Worm (Caenorhabditis elegans) whole organism, young adult: Measurements from ENCODE around the gene nfya-1.

Experiments used
- B0035.1 ChIP-seq: sonication (generic microtip); optimal IDR thresholded peaks from 2 replicates; lab custom pipeline; 2016; ENCODE audit warnings: missing genetic modification characterization, mild to moderate bottlenecking, missing compliant biosample characterization, missing genotype, missing genetic modification reagents
- B0336.3 ChIP-seq: fragments of 200-800 bp; sonication (Bioruptor generic); IDR thresholded peaks from 2 replicates; pipeline ENCODE4 v1.3.6; 2022; ENCODE audit warnings: missing genetic modification characterization, missing compliant biosample characterization
- F52B5.7 ChIP-seq: sonication (generic microtip); optimal IDR thresholded peaks from 2 replicates; lab custom pipeline; 2016; ENCODE audit warnings: mild to moderate bottlenecking, missing genetic modification characterization, missing compliant biosample characterization
- F57A8.1 ChIP-seq: fragments of 200-800 bp; sonication (Bioruptor generic); optimal IDR thresholded peaks from 2 replicates; lab custom pipeline; 2018; ENCODE audit warnings: mild to moderate bottlenecking, missing genetic modification characterization, moderate library complexity, missing compliant biosample characterization
- T07F8.4 ChIP-seq: sonication (generic microtip); optimal IDR thresholded peaks from 2 replicates; lab custom pipeline; 2016; ENCODE audit warnings: mild to moderate bottlenecking, missing genetic modification characterization, moderate library complexity, missing compliant biosample characterization
- Y53F4B.3 ChIP-seq: fragments of 200-800 bp; sonication (Bioruptor generic); IDR thresholded peaks from 2 replicates; pipeline ENCODE4 v1.3.6; 2022; ENCODE audit warnings: missing genetic modification reagents, missing genetic modification characterization, missing compliant biosample characterization
- Y53G8AR.9 ChIP-seq: fragments of 200-800 bp; sonication (Bioruptor generic); conservative IDR thresholded peaks from 2 replicates; pipeline ENCODE4 v1.3.6; 2022; ENCODE audit warnings: missing genetic modification reagents, missing genetic modification characterization, missing compliant biosample characterization
- Y56A3A.18 ChIP-seq: fragments of 200-800 bp; sonication (Bioruptor generic); IDR thresholded peaks from 2 replicates; pipeline ENCODE4 v1.3.6; 2022; ENCODE audit warnings: missing genetic modification reagents, missing genetic modification characterization, missing compliant biosample characterization
- Y79H2A.3 ChIP-seq: fragments of 200-800 bp; sonication (Bioruptor generic); conservative IDR thresholded peaks from 2 replicates; pipeline ENCODE4 v1.3.6; 2022; ENCODE audit warnings: missing genetic modification reagents, missing genetic modification characterization, missing compliant biosample characterization
- Y95B8A.8 ChIP-seq: fragments of 200-800 bp; sonication (Bioruptor generic); IDR thresholded peaks from 2 replicates; pipeline ENCODE4 v1.3.6; 2022; ENCODE audit warnings: missing genetic modification reagents, missing genetic modification characterization, missing compliant biosample characterization
- ama-1 ChIP-seq, 3 experiments: fragments of 150-350 bp in 1 of 3; sonication (generic microtip) in 2 of 3; optimal IDR thresholded peaks; 2 replicates each; lab custom pipeline; 2014 to 2018; ENCODE audit warnings: missing biosample characterization in 2 of 3, missing genetic modification characterization in 2 of 3, missing genetic modification reagents in 2 of 3
- aptf-3 ChIP-seq: fragments of 200-800 bp; sonication (Bioruptor generic); IDR thresholded peaks from 2 replicates; pipeline ENCODE4 v1.3.6; 2022; ENCODE audit warnings: missing genetic modification characterization, missing compliant biosample characterization
- atf-7 ChIP-seq: sonication (generic microtip); optimal IDR thresholded peaks from 2 replicates; lab custom pipeline; 2017; ENCODE audit warnings: mild to moderate bottlenecking, missing genetic modification characterization, missing compliant biosample characterization
- attf-3 ChIP-seq: fragments of 200-800 bp; sonication (Bioruptor generic); conservative IDR thresholded peaks from 2 replicates; pipeline ENCODE4 v1.3.6; 2022; ENCODE audit warnings: missing genetic modification reagents, missing genetic modification characterization, missing compliant biosample characterization
- cebp-1 ChIP-seq, 2 experiments: fragments of 200-800 bp in 1 of 2; sonication (Bioruptor generic) in 1 of 2; sonication (generic microtip) in 1 of 2; IDR thresholded peaks in 1 of 2; optimal IDR thresholded peaks in 1 of 2; 2 replicates each; pipeline versions ENCODE4 v1.3.6 to Lab custom; 2017 to 2022; ENCODE audit warnings: missing compliant biosample characterization in 2 of 2, missing genetic modification characterization in 2 of 2, mild to moderate bottlenecking in 1 of 2, missing genetic modification reagents in 1 of 2, moderate library complexity in 1 of 2
- ceh-91 ChIP-seq: fragments of 200-800 bp; sonication (Bioruptor generic); IDR thresholded peaks from 2 replicates; pipeline ENCODE4 v1.3.6; 2022; ENCODE audit warnings: missing genetic modification reagents, missing genetic modification characterization, missing compliant biosample characterization
- chd-7 ChIP-seq: sonication (generic microtip); optimal IDR thresholded peaks from 2 replicates; lab custom pipeline; 2016; ENCODE audit warnings: mild to moderate bottlenecking, missing genetic modification characterization, moderate library complexity, missing compliant biosample characterization
- dpl-1 ChIP-seq: fragments of 150-350 bp; optimal IDR thresholded peaks from 2 replicates; lab custom pipeline; 2014; ENCODE audit warnings: missing biosample characterization, missing genetic modification reagents, missing genetic modification characterization
- efl-1 ChIP-seq: fragments of 150-350 bp; optimal IDR thresholded peaks from 2 replicates; lab custom pipeline; 2014; ENCODE audit warnings: missing biosample characterization, missing genetic modification reagents, missing genetic modification characterization
- fkh-3 ChIP-seq: sonication (generic microtip); optimal IDR thresholded peaks from 2 replicates; lab custom pipeline; 2016; ENCODE audit warnings: mild to moderate bottlenecking, missing genetic modification characterization, missing compliant biosample characterization
- him-1 ChIP-seq: sonication (generic microtip); optimal IDR thresholded peaks from 2 replicates; lab custom pipeline; 2016; ENCODE audit warnings: missing genotype, missing genetic modification reagents, missing genetic modification characterization, missing compliant biosample characterization
- let-607 ChIP-seq, 2 experiments: fragments of 200-800 bp in 1 of 2; sonication (Bioruptor generic) in 1 of 2; sonication (generic microtip) in 1 of 2; optimal IDR thresholded peaks; 2 replicates each; lab custom pipeline; 2016 to 2018; ENCODE audit warnings: mild to moderate bottlenecking in 2 of 2, missing compliant biosample characterization in 2 of 2, missing genetic modification characterization in 2 of 2, moderate library complexity in 2 of 2, missing genotype in 1 of 2
- lin-54 ChIP-seq: fragments of 200-800 bp; sonication (Bioruptor generic); optimal IDR thresholded peaks from 2 replicates; lab custom pipeline; 2018; ENCODE audit warnings: mild to moderate bottlenecking, missing genetic modification characterization, missing compliant biosample characterization
- lir-1 ChIP-seq: fragments of 200-800 bp; sonication (Bioruptor generic); conservative IDR thresholded peaks from 2 replicates; pipeline ENCODE4 v1.3.6; 2022; ENCODE audit warnings: missing genetic modification reagents, missing genetic modification characterization, missing compliant biosample characterization
- lsl-1 ChIP-seq: fragments of 200-800 bp; sonication (Bioruptor generic); optimal IDR thresholded peaks from 2 replicates; lab custom pipeline; 2018; ENCODE audit warnings: mild to moderate bottlenecking, missing genetic modification characterization, moderate library complexity, missing compliant biosample characterization
- madf-10 ChIP-seq: sonication (generic microtip); optimal IDR thresholded peaks from 2 replicates; lab custom pipeline; 2016; ENCODE audit warnings: mild to moderate bottlenecking, missing genetic modification characterization, missing compliant biosample characterization
- madf-8 ChIP-seq: fragments of 200-800 bp; sonication (Bioruptor generic); conservative IDR thresholded peaks from 2 replicates; pipeline ENCODE4 v1.3.6; 2022; ENCODE audit warnings: missing genetic modification reagents, missing genetic modification characterization, missing compliant biosample characterization
- mcd-1 ChIP-seq: fragments of 200-800 bp; sonication (Bioruptor generic); IDR thresholded peaks from 2 replicates; pipeline ENCODE4 v1.3.6; 2022; ENCODE audit warnings: missing genetic modification reagents, missing genetic modification characterization, missing compliant biosample characterization
- mxl-1 ChIP-seq: sonication (generic microtip); optimal IDR thresholded peaks from 2 replicates; lab custom pipeline; 2016; ENCODE audit warnings: missing genetic modification characterization, missing compliant biosample characterization
- nfya-1 ChIP-seq: sonication (generic microtip); optimal IDR thresholded peaks from 2 replicates; lab custom pipeline; 2017; ENCODE audit warnings: antibody characterized with exemption, missing compliant biosample characterization, missing genetic modification characterization, borderline replicate concordance; ENCODE audit not compliant: insufficient read depth
- nfya-2 ChIP-seq: fragments of 200-800 bp; sonication (Bioruptor generic); IDR thresholded peaks from 2 replicates; pipeline ENCODE4 v1.3.6; 2022; ENCODE audit warnings: missing genetic modification reagents, missing genetic modification characterization, missing compliant biosample characterization
- nhr-80 ChIP-seq: sonication (generic microtip); optimal IDR thresholded peaks from 2 replicates; lab custom pipeline; 2016; ENCODE audit warnings: missing genetic modification characterization, missing compliant biosample characterization
- repo-1 ChIP-seq: sonication (generic microtip); optimal IDR thresholded peaks from 2 replicates; lab custom pipeline; 2017; ENCODE audit warnings: mild to moderate bottlenecking, missing genetic modification characterization, missing compliant biosample characterization
- sdz-38 ChIP-seq: sonication (generic microtip); optimal IDR thresholded peaks from 2 replicates; lab custom pipeline; 2016; ENCODE audit warnings: missing genotype, missing genetic modification characterization, missing compliant biosample characterization
- snpc-1.1 ChIP-seq: sonication (generic microtip); optimal IDR thresholded peaks from 2 replicates; lab custom pipeline; 2017; ENCODE audit warnings: missing genetic modification characterization, mild to moderate bottlenecking, missing compliant biosample characterization, antibody characterized with exemption, moderate library complexity, missing genotype, missing genetic modification reagents; ENCODE audit not compliant: insufficient read depth
- snpc-1.3 ChIP-seq: sonication (generic microtip); optimal IDR thresholded peaks from 2 replicates; lab custom pipeline; 2017; ENCODE audit warnings: missing genetic modification characterization, mild to moderate bottlenecking, missing compliant biosample characterization, antibody characterized with exemption, moderate library complexity, missing genotype, missing genetic modification reagents; ENCODE audit not compliant: insufficient read depth
- snpc-3.4 ChIP-seq: sonication (generic microtip); optimal IDR thresholded peaks from 2 replicates; lab custom pipeline; 2017; ENCODE audit warnings: missing genetic modification characterization, mild to moderate bottlenecking, missing compliant biosample characterization, antibody characterized with exemption, moderate library complexity, missing genotype, missing genetic modification reagents
- snpc-4 ChIP-seq, 5 experiments: fragments of 150-350 bp in 1 of 5; sonication (generic microtip) in 4 of 5; optimal IDR thresholded peaks; 2 replicates each; lab custom pipeline; 2014 to 2018; ENCODE audit warnings: missing genetic modification characterization in 5 of 5, missing biosample characterization in 3 of 5, antibody characterized with exemption in 2 of 5, mild to moderate bottlenecking in 2 of 5, missing compliant biosample characterization in 2 of 5, missing genotype in 2 of 5, moderate library complexity in 2 of 5, missing genetic modification reagents in 1 of 5
- sptf-2 ChIP-seq: fragments of 200-800 bp; sonication (Bioruptor generic); optimal IDR thresholded peaks from 2 replicates; lab custom pipeline; 2018; ENCODE audit warnings: mild to moderate bottlenecking, missing genetic modification characterization, missing compliant biosample characterization
- tbp1 ChIP-seq: fragments of 200-800 bp; sonication (Bioruptor generic); optimal IDR thresholded peaks from 2 replicates; lab custom pipeline; 2018; ENCODE audit warnings: mild to moderate bottlenecking, missing genetic modification characterization, missing compliant biosample characterization
- tbx-9 ChIP-seq: sonication (generic microtip); optimal IDR thresholded peaks from 2 replicates; lab custom pipeline; 2016; ENCODE audit warnings: borderline replicate concordance, missing genetic modification characterization, inconsistent platforms, missing compliant biosample characterization
- xnd-1 ChIP-seq: sonication (generic microtip); optimal IDR thresholded peaks from 2 replicates; lab custom pipeline; 2016; ENCODE audit warnings: missing genotype, missing genetic modification reagents, missing genetic modification characterization, missing compliant biosample characterization
- zim-3 ChIP-seq: sonication (generic microtip); optimal IDR thresholded peaks from 2 replicates; lab custom pipeline; 2017; ENCODE audit warnings: mild to moderate bottlenecking, missing genetic modification characterization, moderate library complexity, missing compliant biosample characterization
- ztf-18 ChIP-seq: sonication (generic microtip); optimal IDR thresholded peaks from 2 replicates; lab custom pipeline; 2016; ENCODE audit warnings: missing genotype, mild to moderate bottlenecking, missing genetic modification characterization, missing compliant biosample characterization
- ztf-25 ChIP-seq: fragments of 200-800 bp; sonication (Bioruptor generic); IDR thresholded peaks from 2 replicates; pipeline ENCODE4 v1.3.6; 2022; ENCODE audit warnings: missing genetic modification reagents, missing genetic modification characterization, missing compliant biosample characterization

nfya-1 gene

DNA sequence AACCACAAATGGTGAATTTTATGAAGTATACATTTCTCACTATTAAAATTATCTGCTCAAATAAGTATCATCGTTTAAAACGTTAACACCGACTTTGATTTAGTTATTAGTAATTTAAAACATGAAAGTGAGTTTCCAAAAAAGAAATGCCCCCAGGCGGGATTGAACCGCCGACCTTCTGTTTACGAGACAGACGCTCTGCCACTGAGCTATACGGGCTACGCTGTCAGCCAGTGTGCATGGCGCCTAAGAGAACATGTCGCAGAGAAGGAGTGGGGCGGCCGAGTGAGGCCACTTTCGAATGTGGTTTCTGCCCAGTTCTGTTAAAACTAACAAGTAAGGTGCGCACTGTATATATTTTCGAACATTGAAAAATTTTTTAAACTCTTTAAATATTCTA, 11.7 kb downstream of the nfya-1 start (continued):
- peak; percentile 4 for TF ChIP-seq lsl-1 (GFP tag; lab: Kevin White, UChicago)
- peak; percentile 84; the same call in 1 of the 2 replicates for TF ChIP-seq ztf-25 (GFP tag; lab: Robert Waterston, UW)
- TF ChIP-seq Y95B8A.8 = no peak
- TF ChIP-seq ztf-18 (tag; lab: Kevin White, UChicago) = peak; percentile 52
- 0 out of 2 replicates have a peak, but pooled peaks have one; percentile 16 for TF ChIP-seq attf-3 (GFP tag; lab: Robert Waterston, UW)
- peak; percentile 3 for TF ChIP-seq nhr-80 (tag; lab: Kevin White, UChicago)
- no peak for TF ChIP-seq xnd-1
- TF ChIP-seq mcd-1 (GFP tag; lab: Robert Waterston, UW) = peak; percentile 70
- no peak for TF ChIP-seq ama-1 (optimal IDR thresholded peaks at IDR 0.05; lab: Kevin White, UChicago)
- TF ChIP-seq ama-1 (GFP tag; optimal IDR thresholded peaks at IDR 0.05; lab: Kevin White, UChicago) = peak in 1 of 2 experiments; percentile 25
- no peak for TF ChIP-seq B0035.1
- TF ChIP-seq F52B5.7 (tag; lab: Kevin White, UChicago) = peak; percentile 66
- TF ChIP-seq F57A8.1 = no peak
- no peak for TF ChIP-seq Y53F4B.3 (GFP tag; lab: Robert Waterston, UW)
- TF ChIP-seq snpc-4 (GFP tag; optimal IDR thresholded peaks at IDR 0.05; lab: Kevin White, UChicago) = peak; percentile 33
- peak in 3 of 4 experiments; percentile 20 to 75 (median 61) for TF ChIP-seq snpc-4 (tag; optimal IDR thresholded peaks at IDR 0.05; lab: Kevin White, UChicago)
- no peak for TF ChIP-seq aptf-3 (GFP tag; lab: Robert Waterston, UW)
- no peak for TF ChIP-seq dpl-1 (GFP tag; lab: Kevin White, UChicago)
- peak; percentile 53 for TF ChIP-seq snpc-1.1 (tag; lab: Kevin White, UChicago)
- TF ChIP-seq Y56A3A.18 (GFP tag; lab: Robert Waterston, UW) = peak; percentile 76; the same call in 1 of the 2 replicates
- TF ChIP-seq cebp-1 (GFP tag; IDR thresholded peaks at IDR 0.05; lab: Robert Waterston, UW) = 0 out of 2 replicates have a peak, but pooled peaks have one; percentile 25
- TF ChIP-seq cebp-1 (tag; optimal IDR thresholded peaks at IDR 0.05; lab: Kevin White, UChicago) = peak; percentile 73
- peak; percentile 5 for TF ChIP-seq repo-1 (tag; lab: Kevin White, UChicago)
- TF ChIP-seq T07F8.4 (tag; lab: Kevin White, UChicago) = peak; percentile 25
- TF ChIP-seq madf-8 (GFP tag; lab: Robert Waterston, UW) = no peak
- TF ChIP-seq lir-1 = peak; percentile 31; the same call in 1 of the 2 replicates
- peak; percentile 77 for TF ChIP-seq madf-10 (tag; lab: Kevin White, UChicago)
- TF ChIP-seq ceh-91 = no peak
- TF ChIP-seq snpc-1.3 (tag; lab: Kevin White, UChicago) = peak; percentile 84
- no peak for TF ChIP-seq nfya-1 (tag; lab: Kevin White, UChicago)
- peak; percentile 31 for TF ChIP-seq mxl-1 (tag; lab: Kevin White, UChicago)
- no peak for TF ChIP-seq sdz-38 (tag; lab: Kevin White, UChicago)
- no peak for TF ChIP-seq nfya-2
- peak; percentile 37 for TF ChIP-seq chd-7 (tag; lab: Kevin White, UChicago)
- peak in 1 of 2 experiments; percentile 54 for TF ChIP-seq let-607 (tag; optimal IDR thresholded peaks at IDR 0.05; lab: Kevin White, UChicago)
- TF ChIP-seq him-1 (tag; lab: Kevin White, UChicago) = peak; percentile 91
- TF ChIP-seq fkh-3 = peak; percentile 13
- TF ChIP-seq sptf-2 = no peak
- peak; percentile 25 for TF ChIP-seq zim-3 (tag; lab: Kevin White, UChicago)
- no peak for TF ChIP-seq tbx-9 (tag; lab: Kevin White, UChicago)
- TF ChIP-seq lin-54 (GFP tag; lab: Kevin White, UChicago) = peak; percentile 50
- TF ChIP-seq atf-7 = peak; percentile 32
- TF ChIP-seq efl-1 (GFP tag; lab: Kevin White, UChicago) = no peak
- TF ChIP-seq tbp1 = peak; percentile 96
- TF ChIP-seq Y79H2A.3 (GFP tag; lab: Robert Waterston, UW) = no peak
- TF ChIP-seq Y53G8AR.9 (GFP tag; lab: Robert Waterston, UW) = 0 out of 2 replicates have a peak, but pooled peaks have one; percentile 36
- peak; percentile 66; the same call in 1 of the 2 replicates for TF ChIP-seq B0336.3 (GFP tag; lab: Robert Waterston, UW)
- TF ChIP-seq snpc-3.4 (tag; lab: Kevin White, UChicago) = peak; percentile 58
